Worm (Caenorhabditis elegans): Measurements from ENCODE around the gene flp-1.

DNA sequence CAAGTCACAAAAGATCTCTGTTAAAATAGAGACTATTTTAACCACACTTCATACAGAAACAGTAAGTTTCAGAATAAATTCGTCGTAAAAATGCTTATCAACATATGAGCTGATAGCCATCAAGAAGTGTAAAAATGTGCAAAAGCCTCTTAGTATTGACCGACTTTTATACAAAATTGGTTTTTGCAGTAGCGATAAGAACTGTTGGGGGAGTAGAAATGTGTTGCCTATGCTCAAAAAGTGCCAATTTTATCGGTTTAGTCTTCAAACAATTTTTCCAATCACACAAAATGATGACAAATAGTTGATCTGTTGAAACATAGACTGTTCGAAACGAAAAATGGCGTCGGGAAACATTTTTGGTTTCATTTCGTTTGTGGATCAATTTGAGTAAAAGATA is 15.4 kb downstream of the flp-1 start:
- TF ChIP-seq eyg-1 (tag; optimal IDR thresholded peaks at IDR 0.05), result no peak
- no peak for TF ChIP-seq ceh-22 (tag; optimal IDR thresholded peaks at IDR 0.05)
- TF ChIP-seq ets-4 (tag; optimal IDR thresholded peaks at IDR 0.05), result no peak
- TF ChIP-seq elt-2 (tag; optimal IDR thresholded peaks at IDR 0.05), result peak; percentile 8
- TF ChIP-seq sdc-2 (tag; optimal IDR thresholded peaks at IDR 0.05), result no peak
- no peak for TF ChIP-seq pha-2 (tag; optimal IDR thresholded peaks at IDR 0.05)
- TF ChIP-seq Y22D7AL.16 (tag; optimal IDR thresholded peaks at IDR 0.05), result no peak
- no peak for TF ChIP-seq nfya-1 (tag; optimal IDR thresholded peaks at IDR 0.05)
- TF ChIP-seq tbx-2 (tag; optimal IDR thresholded peaks at IDR 0.05), result no peak
- no peak for TF ChIP-seq nhr-11 (tag; optimal IDR thresholded peaks at IDR 0.05)

Data from whole organism, late embryonic.